Fruit fly (Drosophila melanogaster) whole organism, embryonic: Measurements from ENCODE around the gene mad2.

Experiments
- Aef1 ChIP-seq: fragments of 200-800 bp; sonication (Bioruptor generic); IDR thresholded peaks from 3 replicates; pipeline ENCODE4 v1.3.6; 2022; ENCODE audit warnings: missing biosample characterization, missing genetic modification characterization
- B-H2 ChIP-seq: fragments of 200-800 bp; sonication (Bioruptor generic); optimal IDR thresholded peaks from 2 replicates; lab custom pipeline; 2018; ENCODE audit warnings: missing biosample characterization, mild to moderate bottlenecking, missing genetic modification characterization
- CG10209 ChIP-seq: fragments of 200-800 bp; sonication (Bioruptor generic); optimal IDR thresholded peaks from 3 replicates; lab custom pipeline; 2017; ENCODE audit warnings: missing biosample characterization, mild to moderate bottlenecking, missing genetic modification characterization, missing genetic modification reagents
- CG10274 ChIP-seq: fragments of 200-800 bp; sonication (Bioruptor generic); optimal IDR thresholded peaks from 3 replicates; lab custom pipeline; 2017; ENCODE audit warnings: missing biosample characterization, mild to moderate bottlenecking, missing genetic modification characterization
- CG10959 ChIP-seq: fragments of 200-800 bp; sonication (Bioruptor generic); IDR thresholded peaks from 2 replicates; pipeline ENCODE4 v1.3.6; 2022; ENCODE audit warnings: missing biosample characterization, missing genetic modification characterization
- CG12659 ChIP-seq: fragments of 200-800 bp; sonication (Bioruptor generic); optimal IDR thresholded peaks from 3 replicates; lab custom pipeline; 2017; ENCODE audit warnings: mild to moderate bottlenecking, missing biosample characterization, missing genetic modification reagents, missing genetic modification characterization
- CG13894 ChIP-seq: fragments of 200-800 bp; sonication (Bioruptor generic); optimal IDR thresholded peaks from 3 replicates; lab custom pipeline; 2018; ENCODE audit warnings: missing biosample characterization, mild to moderate bottlenecking, missing genetic modification characterization, moderate library complexity
- CG18476 ChIP-seq: fragments of 200-800 bp; sonication (Bioruptor generic); optimal IDR thresholded peaks from 2 replicates; lab custom pipeline; 2016; ENCODE audit warnings: missing biosample characterization, mild to moderate bottlenecking, missing genetic modification characterization
- CG2116 ChIP-seq: fragments of 200-800 bp; sonication (Bioruptor generic); optimal IDR thresholded peaks from 3 replicates; lab custom pipeline; 2018; ENCODE audit warnings: missing biosample characterization, mild to moderate bottlenecking, missing genetic modification characterization
- CG31441 ChIP-seq: fragments of 200-800 bp; sonication (Bioruptor generic); IDR thresholded peaks from 2 replicates; pipeline ENCODE4 v1.3.6; 2022; ENCODE audit warnings: missing biosample characterization, missing genetic modification characterization
- CG3281 ChIP-seq: fragments of 200-800 bp; sonication (Bioruptor generic); optimal IDR thresholded peaks from 3 replicates; lab custom pipeline; 2017; ENCODE audit warnings: missing biosample characterization, mild to moderate bottlenecking, missing genetic modification characterization
- CG3726 ChIP-seq: fragments of 200-800 bp; sonication (Bioruptor generic); IDR thresholded peaks from 3 replicates; pipeline ENCODE4, ENCODE4 v1.3.6; 2022; ENCODE audit warnings: missing biosample characterization, missing genetic modification characterization
- CG3995 ChIP-seq: fragments of 200-800 bp; sonication (Bioruptor generic); optimal IDR thresholded peaks from 3 replicates; lab custom pipeline; 2016; ENCODE audit warnings: missing biosample characterization, missing genetic modification characterization
- CG42726 ChIP-seq: fragments of 200-800 bp; sonication (Bioruptor generic); IDR thresholded peaks from 2 replicates; pipeline ENCODE4 v1.3.6; 2022; ENCODE audit warnings: missing biosample characterization, missing genetic modification characterization; ENCODE audit not compliant: partially characterized antibody
- CG5245 ChIP-seq: fragments of 200-800 bp; sonication (Bioruptor generic); optimal IDR thresholded peaks from 3 replicates; lab custom pipeline; 2016; ENCODE audit warnings: missing biosample characterization, missing genetic modification characterization
- CG6272 ChIP-seq: fragments of 200-800 bp; sonication (Bioruptor generic); IDR thresholded peaks from 2 replicates; pipeline ENCODE4 v1.3.6; 2022; ENCODE audit warnings: missing biosample characterization, missing genetic modification characterization
- CG6683 ChIP-seq: fragments of 200-800 bp; sonication (Bioruptor generic); optimal IDR thresholded peaks from 2 replicates; lab custom pipeline; 2017; ENCODE audit warnings: missing biosample characterization, mild to moderate bottlenecking, missing genetic modification characterization, missing genetic modification reagents
- CG9817 ChIP-seq: fragments of 200-800 bp; sonication (Bioruptor generic); optimal IDR thresholded peaks from 2 replicates; lab custom pipeline; 2018; ENCODE audit warnings: missing biosample characterization, mild to moderate bottlenecking, missing genetic modification characterization, moderate library complexity
- CHES-1-like ChIP-seq: fragments of 200-800 bp; sonication (Bioruptor generic); optimal IDR thresholded peaks from 2 replicates; lab custom pipeline; 2016; ENCODE audit warnings: missing biosample characterization, missing genetic modification characterization
- D19A ChIP-seq: fragments of 200-800 bp; optimal IDR thresholded peaks from 3 replicates; lab custom pipeline; 2019; ENCODE audit warnings: missing biosample characterization, mild to moderate bottlenecking, missing genetic modification characterization, moderate library complexity
- Drgx ChIP-seq: fragments of 200-800 bp; sonication (Bioruptor generic); IDR thresholded peaks from 2 replicates; pipeline ENCODE4 v1.3.6; 2022; ENCODE audit warnings: missing biosample characterization, missing genetic modification characterization
- Gsc ChIP-seq: fragments of 200-800 bp; sonication (Bioruptor generic); IDR thresholded peaks from 2 replicates; pipeline ENCODE4 v1.3.6; 2022; ENCODE audit warnings: missing biosample characterization, missing genetic modification characterization
- H15 ChIP-seq: fragments of 200-800 bp; sonication (Bioruptor generic); IDR thresholded peaks from 3 replicates; pipeline ENCODE4 v1.3.6; 2022; ENCODE audit warnings: missing biosample characterization, missing genetic modification characterization
- HHEX ChIP-seq: fragments of 200-800 bp; sonication (Bioruptor generic); optimal IDR thresholded peaks from 3 replicates; lab custom pipeline; 2017; ENCODE audit warnings: missing biosample characterization, mild to moderate bottlenecking, missing genetic modification characterization, missing genetic modification reagents
- Hey ChIP-seq: fragments of 200-800 bp; sonication (Bioruptor generic); optimal IDR thresholded peaks from 3 replicates; lab custom pipeline; 2018; ENCODE audit warnings: missing biosample characterization, mild to moderate bottlenecking, missing genetic modification characterization
- Hmr ChIP-seq: fragments of 200-800 bp; sonication (Bioruptor generic); optimal IDR thresholded peaks from 3 replicates; lab custom pipeline; 2017; ENCODE audit warnings: mild to moderate bottlenecking, missing biosample characterization, missing genetic modification reagents, missing genetic modification characterization
- MTF-1 ChIP-seq: fragments of 200-800 bp; sonication (Bioruptor generic); optimal IDR thresholded peaks from 2 replicates; lab custom pipeline; 2018; ENCODE audit warnings: missing biosample characterization, mild to moderate bottlenecking, missing genetic modification characterization, borderline replicate concordance
- Med ChIP-seq: fragments of 200-800 bp; sonication (Bioruptor generic); peaks from one replicate; lab custom pipeline; 2016; ENCODE audit warnings: missing biosample characterization, missing genetic modification characterization, mild to moderate bottlenecking, inconsistent platforms, moderate library complexity
- NC2β ChIP-seq: fragments of 200-800 bp; sonication (Bioruptor generic); optimal IDR thresholded peaks from 2 replicates; lab custom pipeline; 2016; ENCODE audit warnings: missing biosample characterization, missing genetic modification characterization
- Neu2 ChIP-seq: fragments of 200-800 bp; sonication (Bioruptor generic); optimal IDR thresholded peaks from 3 replicates; lab custom pipeline; 2016; ENCODE audit warnings: missing biosample characterization, missing genetic modification characterization, borderline replicate concordance
- Oli ChIP-seq: fragments of 200-800 bp; sonication (Bioruptor generic); optimal IDR thresholded peaks from 2 replicates; lab custom pipeline; 2018; ENCODE audit warnings: missing biosample characterization, mild to moderate bottlenecking, missing genetic modification characterization, moderate library complexity
- Pdp1 ChIP-seq, 2 experiments: fragments of 200-800 bp; sonication (Bioruptor generic); optimal IDR thresholded peaks; 3 replicates each; lab custom pipeline; 2016; ENCODE audit warnings: missing biosample characterization in 2 of 2, missing genetic modification characterization in 2 of 2, mild to moderate bottlenecking in 1 of 2, moderate library complexity in 1 of 2
- Ptx1 ChIP-seq: fragments of 200-800 bp; sonication (Bioruptor generic); IDR thresholded peaks from 2 replicates; pipeline ENCODE4 v1.3.6; 2022; ENCODE audit warnings: missing biosample characterization, missing genetic modification characterization
- Sox100B ChIP-seq: fragments of 200-800 bp; sonication (Bioruptor generic); optimal IDR thresholded peaks from 3 replicates; lab custom pipeline; 2018; ENCODE audit warnings: missing biosample characterization, mild to moderate bottlenecking, missing genetic modification characterization
- Spps ChIP-seq: fragments of 200-800 bp; sonication (Bioruptor generic); optimal IDR thresholded peaks from 2 replicates; lab custom pipeline; 2018; ENCODE audit warnings: missing biosample characterization, mild to moderate bottlenecking, missing genetic modification characterization
- Xbp1 ChIP-seq: fragments of 200-800 bp; sonication (Bioruptor generic); optimal IDR thresholded peaks from 3 replicates; lab custom pipeline; 2016; ENCODE audit warnings: missing biosample characterization, mild to moderate bottlenecking, missing genetic modification characterization
- ara ChIP-seq: fragments of 200-800 bp; sonication (Bioruptor generic); IDR thresholded peaks from 2 replicates; pipeline ENCODE4 v1.3.6; 2022; ENCODE audit warnings: missing biosample characterization, missing genetic modification characterization
- ash1 ChIP-seq: fragments of 200-800 bp; sonication (Bioruptor generic); optimal IDR thresholded peaks from 2 replicates; lab custom pipeline; 2018; ENCODE audit warnings: missing biosample characterization, mild to moderate bottlenecking, missing genetic modification characterization
- bsh ChIP-seq, 2 experiments: fragments of 200-800 bp; sonication (Bioruptor generic); optimal IDR thresholded peaks; 2 replicates each; lab custom pipeline; 2017 to 2018; ENCODE audit warnings: mild to moderate bottlenecking in 2 of 2, missing biosample characterization in 2 of 2, missing genetic modification characterization in 2 of 2, moderate library complexity in 1 of 2
- cato ChIP-seq: fragments of 200-800 bp; sonication (Bioruptor generic); optimal IDR thresholded peaks from 2 replicates; lab custom pipeline; 2016; ENCODE audit warnings: missing biosample characterization, missing genetic modification characterization, borderline replicate concordance
- chn ChIP-seq: fragments of 200-800 bp; sonication (Bioruptor generic); optimal IDR thresholded peaks from 2 replicates; lab custom pipeline; 2016; ENCODE audit warnings: missing biosample characterization, missing genetic modification characterization
- crc ChIP-seq: fragments of 200-800 bp; sonication (Bioruptor generic); optimal IDR thresholded peaks from 2 replicates; lab custom pipeline; 2016; ENCODE audit warnings: missing biosample characterization, missing genetic modification characterization
- gcm2 ChIP-seq: fragments of 200-800 bp; sonication (Bioruptor generic); optimal IDR thresholded peaks from 2 replicates; lab custom pipeline; 2016; ENCODE audit warnings: missing biosample characterization, missing genetic modification characterization
- mam ChIP-seq: fragments of 200-800 bp; sonication (Bioruptor generic); optimal IDR thresholded peaks from 3 replicates; lab custom pipeline; 2016; ENCODE audit warnings: missing biosample characterization, missing genetic modification characterization
- oc ChIP-seq: fragments of 200-800 bp; sonication (Bioruptor generic); optimal IDR thresholded peaks from 2 replicates; lab custom pipeline; 2018; ENCODE audit warnings: missing biosample characterization, mild to moderate bottlenecking, missing genetic modification characterization, moderate library complexity
- pnt ChIP-seq: fragments of 200-800 bp; sonication (Bioruptor generic); optimal IDR thresholded peaks from 3 replicates; lab custom pipeline; 2016; ENCODE audit warnings: missing biosample characterization, missing genetic modification characterization
- repo ChIP-seq: fragments of 200-800 bp; sonication (Bioruptor generic); optimal IDR thresholded peaks from 2 replicates; lab custom pipeline; 2016; ENCODE audit warnings: missing biosample characterization, missing genetic modification characterization
- sens ChIP-seq: fragments of 200-800 bp; sonication (Bioruptor generic); peaks from one replicate; lab custom pipeline; 2016; ENCODE audit warnings: missing biosample characterization, missing genetic modification characterization
- sens-2 ChIP-seq: fragments of 200-800 bp; sonication (Bioruptor generic); IDR thresholded peaks from 2 replicates; pipeline ENCODE4 v1.3.6; 2022; ENCODE audit warnings: missing biosample characterization, missing genetic modification characterization
- so ChIP-seq: fragments of 200-800 bp; sonication (Bioruptor generic); IDR thresholded peaks from 3 replicates; pipeline ENCODE4 v1.3.6; 2022; ENCODE audit warnings: missing biosample characterization, missing genetic modification characterization
- stwl ChIP-seq: fragments of 200-800 bp; sonication (Bioruptor generic); optimal IDR thresholded peaks from 3 replicates; lab custom pipeline; 2018; ENCODE audit warnings: missing biosample characterization, mild to moderate bottlenecking, missing genetic modification characterization, moderate library complexity
- unpg ChIP-seq: fragments of 200-800 bp; sonication (Bioruptor generic); optimal IDR thresholded peaks from 3 replicates; lab custom pipeline; 2018; ENCODE audit warnings: missing biosample characterization, mild to moderate bottlenecking, missing genetic modification characterization, moderate library complexity

mad2 gene

dm6 chr3L:5808101-5808433 is 4.8 kb downstream of the mad2 start (continued):
- TF ChIP-seq CG9817 (tag; lab: Kevin White, UChicago) (peak; percentile 39), CG2116 (GFP tag; lab: Kevin White, UChicago) (no peak), CG3995 (GFP tag; lab: Kevin White, UChicago) (no peak), sens-2 (GFP tag; lab: Robert Waterston, UW) (no peak), MTF-1 (GFP tag; lab: Kevin White, UChicago) (no peak), Xbp1 (GFP tag; lab: Kevin White, UChicago) (peak; percentile 35), Hmr (GFP tag; lab: Kevin White, UChicago) (peak; percentile 57), mam (GFP tag; lab: Kevin White, UChicago) (peak; percentile 28), Aef1 (GFP tag; lab: Robert Waterston, UW) (no peak), ara (GFP tag; lab: Robert Waterston, UW) (peak; percentile 56; the same call in 1 of the 2 replicates), chn (GFP tag; lab: Kevin White, UChicago) (no peak), Sox100B (no peak), Hey (tag; lab: Kevin White, UChicago) (no peak), CG12659 (GFP tag; lab: Kevin White, UChicago) (no peak), CG3726 (no peak), ash1 (GFP tag; lab: Kevin White, UChicago) (no peak), D19A (peak; percentile 71), oc (tag; lab: Kevin White, UChicago) (no peak), CG10274 (GFP tag; lab: Kevin White, UChicago) (peak; percentile 41), CG13894 (tag; lab: Kevin White, UChicago) (no peak), CG18476 (GFP tag; lab: Kevin White, UChicago) (no peak), Gsc (GFP tag; lab: Robert Waterston, UW) (no peak), cato (no peak), CG31441 (GFP tag; lab: Robert Waterston, UW) (no peak), gcm2 (GFP tag; lab: Kevin White, UChicago) (no peak), CG10959 (GFP tag; lab: Robert Waterston, UW) (no peak), CG3281 (GFP tag; lab: Kevin White, UChicago) (peak; percentile 44), CG10209 (peak; percentile 12), Ptx1 (GFP tag; lab: Robert Waterston, UW) (peak; percentile 55), NC2β (GFP tag; lab: Kevin White, UChicago) (no peak), Pdp1 (GFP tag; optimal IDR thresholded peaks at IDR 0.05; lab: Kevin White, UChicago) (peak; percentile 4 to 43), B-H2 (GFP tag; lab: Kevin White, UChicago) (no peak), repo (GFP tag; lab: Kevin White, UChicago) (no peak), Med (GFP tag; lab: Kevin White, UChicago) (peak; percentile 16), Oli (peak; percentile 34), CG6272 (GFP tag; lab: Robert Waterston, UW) (no peak), crc (GFP tag; lab: Kevin White, UChicago) (no peak), unpg (GFP tag; lab: Kevin White, UChicago) (peak; percentile 45), pnt (GFP tag; lab: Kevin White, UChicago) (no peak), CHES-1-like (GFP tag; lab: Kevin White, UChicago) (no peak), H15 (GFP tag; lab: Robert Waterston, UW) (no peak), CG5245 (no peak), Spps (tag; lab: Kevin White, UChicago) (no peak), sens (GFP tag; lab: Kevin White, UChicago) (peak; percentile 62), HHEX (GFP tag; lab: Kevin White, UChicago) (no peak), CG42726 (GFP tag; lab: Robert Waterston, UW) (no peak), so (GFP tag; lab: Robert Waterston, UW) (no peak), bsh (GFP tag; optimal IDR thresholded peaks at IDR 0.05; lab: Kevin White, UChicago) (peak; percentile 29 to 54), Drgx (GFP tag; lab: Robert Waterston, UW) (peak; percentile 55), Neu2 (no peak), stwl (no peak), CG6683 (GFP tag; lab: Kevin White, UChicago) (no peak)
